Worm (Caenorhabditis elegans) whole organism, mixed stage, embryonic: ENCODE data around the gene pgph-3.
"Not testable (repeated sequence)": the region's sequence is repeated elsewhere in the genome, so short reads cannot be mapped to it uniquely, and the experiment has no call there.

Experiments used
- bed-3 ChIP-seq: fragments of 200-800 bp; sonication (Bioruptor generic); optimal IDR thresholded peaks from 3 replicates; lab custom pipeline; 2018; ENCODE audit warnings: mild to moderate bottlenecking, missing genetic modification characterization, moderate library complexity, missing compliant biosample characterization
- blmp-1 ChIP-seq: fragments of 150-350 bp; optimal IDR thresholded peaks from 2 replicates; lab custom pipeline; 2014; ENCODE audit warnings: missing biosample characterization, missing genetic modification characterization
- ceh-39 ChIP-seq: fragments of 150-350 bp; optimal IDR thresholded peaks from 2 replicates; lab custom pipeline; 2014; ENCODE audit warnings: missing biosample characterization, missing genetic modification characterization
- ceh-43 ChIP-seq: fragments of 200-800 bp; sonication (Bioruptor generic); optimal IDR thresholded peaks from 2 replicates; lab custom pipeline; 2018; ENCODE audit warnings: mild to moderate bottlenecking, missing genetic modification characterization, moderate library complexity, missing compliant biosample characterization
- ces-1 ChIP-seq: fragments of 150-350 bp; optimal IDR thresholded peaks from 2 replicates; lab custom pipeline; 2014; ENCODE audit warnings: missing biosample characterization, missing genetic modification reagents, missing genetic modification characterization
- drap-1 ChIP-seq: fragments of 200-800 bp; sonication (Bioruptor generic); optimal IDR thresholded peaks from 3 replicates; lab custom pipeline; 2018; ENCODE audit warnings: mild to moderate bottlenecking, missing genetic modification characterization, missing compliant biosample characterization
- elt-1 ChIP-seq: sonication (generic microtip); optimal IDR thresholded peaks from 2 replicates; lab custom pipeline; 2017; ENCODE audit warnings: missing genetic modification characterization, mild to moderate bottlenecking, missing compliant biosample characterization, antibody characterized with exemption, moderate library complexity, borderline replicate concordance; ENCODE audit not compliant: insufficient read depth
- elt-3 ChIP-seq: fragments of 150-350 bp; optimal IDR thresholded peaks from 2 replicates; lab custom pipeline; 2014; ENCODE audit warnings: missing biosample characterization, missing genetic modification characterization
- ham-2 ChIP-seq: fragments of 200-800 bp; sonication (Bioruptor generic); optimal IDR thresholded peaks from 2 replicates; lab custom pipeline; 2018; ENCODE audit warnings: mild to moderate bottlenecking, missing genetic modification characterization, missing compliant biosample characterization
- hlh-1 ChIP-seq: fragments of 150-350 bp; optimal IDR thresholded peaks from 2 replicates; lab custom pipeline; 2014; ENCODE audit warnings: missing biosample characterization, missing genetic modification reagents, missing genetic modification characterization
- lin-13 ChIP-seq: fragments of 150-350 bp; optimal IDR thresholded peaks from 2 replicates; lab custom pipeline; 2014; ENCODE audit warnings: missing biosample characterization, missing genetic modification characterization
- lin-32 ChIP-seq: fragments of 200-800 bp; sonication (Bioruptor generic); optimal IDR thresholded peaks from 2 replicates; lab custom pipeline; 2018; ENCODE audit warnings: mild to moderate bottlenecking, missing genetic modification characterization, missing compliant biosample characterization
- lsy-2 ChIP-seq: fragments of 150-350 bp; optimal IDR thresholded peaks from 2 replicates; lab custom pipeline; 2014; ENCODE audit warnings: missing biosample characterization, missing genetic modification characterization
- mab-5 ChIP-seq: fragments of 150-350 bp; optimal IDR thresholded peaks from 2 replicates; lab custom pipeline; 2014; ENCODE audit warnings: missing biosample characterization, missing genetic modification characterization
- mep-1 ChIP-seq: fragments of 150-350 bp; optimal IDR thresholded peaks from 2 replicates; lab custom pipeline; 2017; ENCODE audit warnings: missing biosample characterization, missing genetic modification reagents, missing genetic modification characterization, inconsistent platforms
- nhr-12 ChIP-seq: fragments of 150-350 bp; optimal IDR thresholded peaks from 2 replicates; lab custom pipeline; 2014; ENCODE audit warnings: missing biosample characterization, missing genetic modification characterization
- nhr-237 ChIP-seq: fragments of 150-350 bp; optimal IDR thresholded peaks from 2 replicates; lab custom pipeline; 2014; ENCODE audit warnings: missing biosample characterization, missing genetic modification characterization
- nhr-28 ChIP-seq: fragments of 150-350 bp; optimal IDR thresholded peaks from 2 replicates; lab custom pipeline; 2014; ENCODE audit warnings: missing biosample characterization, missing genetic modification characterization
- nhr-76 ChIP-seq: sonication (generic microtip); optimal IDR thresholded peaks from 2 replicates; lab custom pipeline; 2017; ENCODE audit warnings: missing biosample characterization, missing genetic modification characterization
- snpc-4 ChIP-seq: fragments of 150-350 bp; optimal IDR thresholded peaks from 2 replicates; lab custom pipeline; 2014; ENCODE audit warnings: missing biosample characterization, missing genetic modification characterization
- sptf-1 ChIP-seq: sonication (generic microtip); optimal IDR thresholded peaks from 2 replicates; lab custom pipeline; 2017; ENCODE audit warnings: mild to moderate bottlenecking, missing genetic modification characterization, moderate library complexity, missing compliant biosample characterization
- tbx-8 ChIP-seq: fragments of 200-800 bp; sonication (Bioruptor generic); optimal IDR thresholded peaks from 2 replicates; lab custom pipeline; 2018; ENCODE audit warnings: mild to moderate bottlenecking, missing genetic modification characterization, moderate library complexity, missing compliant biosample characterization
- unc-39 ChIP-seq: fragments of 150-350 bp; optimal IDR thresholded peaks from 2 replicates; lab custom pipeline; 2014; ENCODE audit warnings: missing biosample characterization, missing genetic modification characterization
- unc-62 ChIP-seq: fragments of 150-350 bp; optimal IDR thresholded peaks from 2 replicates; lab custom pipeline; 2014; ENCODE audit warnings: missing biosample characterization, missing genetic modification reagents, missing genetic modification characterization
- zip-8 ChIP-seq: fragments of 150-350 bp; optimal IDR thresholded peaks from 2 replicates; lab custom pipeline; 2014; ENCODE audit warnings: missing biosample characterization, missing genetic modification characterization
- ztf-11 ChIP-seq: fragments of 150-350 bp; optimal IDR thresholded peaks from 2 replicates; lab custom pipeline; 2014; ENCODE audit warnings: missing biosample characterization, missing genetic modification characterization

pgph-3 gene

DNA sequence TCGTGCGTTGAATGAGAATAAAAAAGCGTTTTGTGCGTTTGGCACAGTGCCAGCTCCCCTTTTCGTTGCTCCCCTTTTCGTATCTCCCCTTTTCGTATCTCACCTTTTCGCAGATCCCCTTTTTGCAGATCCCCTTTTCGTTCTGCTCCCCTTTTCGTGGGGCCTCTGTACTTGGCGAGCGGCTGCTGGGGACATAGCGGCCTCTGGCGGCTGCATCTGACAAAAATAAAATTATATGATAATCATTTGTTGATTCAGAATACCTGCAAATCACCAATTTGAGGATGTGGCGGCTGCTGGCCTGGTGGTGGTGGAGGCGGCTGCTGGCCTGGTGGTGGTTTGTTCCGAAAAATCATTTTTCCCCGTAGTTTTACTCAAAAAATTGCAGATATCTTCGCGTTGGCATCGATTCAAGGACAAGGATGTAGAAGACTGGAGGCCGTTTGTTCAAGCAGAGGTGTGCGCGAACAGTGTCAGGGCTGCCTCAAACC, 8.4 kb downstream of the pgph-3 start, which contains the start of gene K09H11.11:
Gene K09H11.11, minus strand, starts transcription at position 51 of the 491 bp plus-strand sequence.
- not testable (repeated sequence) for TF ChIP-seq ztf-11, zip-8, ceh-39 (tag; lab: Kevin White, UChicago)

- TF ChIP-seq tbx-8 (GFP tag; lab: Kevin White, UChicago): no peak
- no peak for TF ChIP-seq ham-2 (GFP tag; lab: Kevin White, UChicago)
- no peak for TF ChIP-seq lin-13 (tag; lab: Kevin White, UChicago)
- no peak for TF ChIP-seq zip-8 (tag; lab: Kevin White, UChicago)
- no peak for TF ChIP-seq mep-1 (tag; lab: Kevin White, UChicago)
- TF ChIP-seq nhr-237: no peak
- no peak for TF ChIP-seq snpc-4 (tag; lab: Kevin White, UChicago)
- no peak for TF ChIP-seq sptf-1 (tag; lab: Kevin White, UChicago)
Observed at ce11 chrV:5753432-5753831, 10.2 kb downstream of the pgph-3 start, which contains the start of gene pgph-1. Gene pgph-1, minus strand, starts transcription at chrV:5753532.

- TF ChIP-seq mep-1 (tag; lab: Kevin White, UChicago) (no peak), unc-62 (no peak), nhr-76 (tag; lab: Kevin White, UChicago) (no peak), nhr-28 (tag; lab: Kevin White, UChicago) (no peak)
- TF ChIP-seq, all 35 proteins: peak for 0
Observed at ce11 chrV:5747519-5747918, 16.1 kb downstream of the pgph-3 start, which contains the start of gene acds-10. Gene acds-10, plus strand, starts transcription at chrV:5747819.

ce11 chrV:5746237-5746636, 17.4 kb downstream of the pgph-3 start:
- TF ChIP-seq ces-1 (GFP tag; lab: Kevin White, UChicago): peak; percentile 60
- no peak for TF ChIP-seq nhr-12 (tag; lab: Kevin White, UChicago)

DNA sequence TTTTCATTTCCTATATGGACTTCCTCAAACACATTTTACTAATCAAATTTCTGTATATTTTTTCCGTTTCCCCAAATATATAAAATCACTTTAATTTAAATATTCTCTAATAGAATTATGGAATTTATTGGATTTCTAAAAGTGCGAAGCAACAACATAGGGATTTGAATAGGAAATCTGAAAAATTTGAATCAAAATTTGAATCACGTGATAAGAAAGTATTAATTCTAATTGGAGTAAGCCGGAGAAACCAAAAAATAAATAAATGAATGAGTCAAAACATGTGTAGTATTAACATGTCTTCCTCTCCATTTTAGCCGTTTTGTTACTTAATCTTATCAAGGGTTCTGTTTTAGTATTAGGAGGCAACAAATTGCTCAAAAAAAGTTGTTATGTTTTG, 22.4 kb downstream of the pgph-3 start:
- no peak for TF ChIP-seq ceh-43
- TF ChIP-seq hlh-1 (tag; lab: Kevin White, UChicago): no peak
- TF ChIP-seq elt-1 (tag; lab: Kevin White, UChicago): no peak
- no peak for TF ChIP-seq elt-3 (tag; lab: Kevin White, UChicago)
- TF ChIP-seq bed-3 (GFP tag; lab: Kevin White, UChicago): no peak
- TF ChIP-seq mab-5 (tag; lab: Kevin White, UChicago): no peak

- no peak for TF ChIP-seq tbx-8 (GFP tag; lab: Kevin White, UChicago)
- TF ChIP-seq zip-8 (tag; lab: Kevin White, UChicago): no peak
- no peak for TF ChIP-seq drap-1
- no peak for TF ChIP-seq bed-3 (GFP tag; lab: Kevin White, UChicago)
- no peak for TF ChIP-seq ceh-39 (tag; lab: Kevin White, UChicago)
Observed at ce11 chrV:5739438-5739837, 24.2 kb downstream of the pgph-3 start.

DNA sequence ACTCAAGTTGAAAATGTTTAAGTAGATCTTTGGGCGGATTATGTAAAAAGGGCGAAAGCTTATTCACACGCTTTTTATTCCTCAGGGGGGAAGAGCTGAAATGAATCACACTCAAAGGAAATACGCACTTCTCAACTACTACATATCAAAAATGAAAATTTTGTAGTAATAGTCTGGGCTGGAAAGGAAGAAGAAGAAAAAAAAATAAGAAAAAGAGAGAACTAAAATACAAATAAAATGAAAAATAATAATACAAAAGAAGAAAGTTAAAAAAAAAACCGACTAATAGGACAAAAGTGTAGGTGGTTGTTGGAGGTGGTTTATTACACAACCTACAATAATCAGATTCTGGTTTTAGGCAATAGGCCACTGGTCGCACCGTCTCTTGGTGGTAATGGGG, 27.6 kb downstream of the pgph-3 start, which contains the start of gene K09H11.6:
Gene K09H11.6, minus strand, starts transcription at position 101 of the 400 bp plus-strand sequence.
- no peak for TF ChIP-seq mep-1 (tag; lab: Kevin White, UChicago)

ce11 chrV:5730783-5731182, 32.9 kb downstream of the pgph-3 start, which contains the start of gene K09H11.15:
Gene K09H11.15, minus strand, starts transcription at chrV:5730883.
- TF ChIP-seq nhr-28 (tag; lab: Kevin White, UChicago) (no peak), hlh-1 (tag; lab: Kevin White, UChicago) (no peak), lin-32 (GFP tag; lab: Kevin White, UChicago) (no peak), unc-62 (no peak), lsy-2 (tag; lab: Kevin White, UChicago) (no peak), blmp-1 (tag; lab: Kevin White, UChicago) (no peak), unc-39 (tag; lab: Kevin White, UChicago) (no peak)
